Worm (Caenorhabditis elegans) whole organism, L2 larva: ENCODE data around the gene T12E12.6.

Source experiments
- C34F6.9 ChIP-seq: fragments of 150-350 bp; optimal IDR thresholded peaks from 2 replicates; lab custom pipeline; 2014; ENCODE audit warnings: missing biosample characterization, missing genetic modification characterization
- F13H6.1 ChIP-seq: sonication (generic microtip); optimal IDR thresholded peaks from 2 replicates; lab custom pipeline; 2016; ENCODE audit warnings: missing genetic modification characterization, missing compliant biosample characterization
- R02D3.7 ChIP-seq: fragments of 150-350 bp; optimal IDR thresholded peaks from 2 replicates; lab custom pipeline; 2014; ENCODE audit warnings: missing biosample characterization, missing genetic modification characterization
- Y55F3AM.14 ChIP-seq: fragments of 200-800 bp; sonication (Bioruptor generic); optimal IDR thresholded peaks from 2 replicates; lab custom pipeline; 2018; ENCODE audit warnings: mild to moderate bottlenecking, missing genetic modification characterization, missing compliant biosample characterization
- ZK546.5 ChIP-seq: sonication (generic microtip); optimal IDR thresholded peaks from 2 replicates; lab custom pipeline; 2017; ENCODE audit warnings: missing biosample characterization, missing genetic modification characterization
- alr-1 ChIP-seq: fragments of 150-350 bp; optimal IDR thresholded peaks from 2 replicates; lab custom pipeline; 2014; ENCODE audit warnings: missing biosample characterization, missing genetic modification characterization
- aly-2 ChIP-seq: fragments of 150-350 bp; optimal IDR thresholded peaks from 2 replicates; lab custom pipeline; 2014; ENCODE audit warnings: missing biosample characterization, missing genetic modification characterization
- ama-1 ChIP-seq: fragments of 150-350 bp; optimal IDR thresholded peaks from 2 replicates; lab custom pipeline; 2018; ENCODE audit warnings: inconsistent platforms
- blmp-1 ChIP-seq: sonication (generic microtip); optimal IDR thresholded peaks from 2 replicates; lab custom pipeline; 2017; ENCODE audit warnings: missing genetic modification characterization, mild to moderate bottlenecking, missing compliant biosample characterization, antibody characterized with exemption, moderate library complexity; ENCODE audit not compliant: insufficient read depth
- ceh-16 ChIP-seq: fragments of 150-350 bp; optimal IDR thresholded peaks from 2 replicates; lab custom pipeline; 2014; ENCODE audit warnings: missing biosample characterization, missing genetic modification characterization
- ceh-82 ChIP-seq: fragments of 150-350 bp; optimal IDR thresholded peaks from 2 replicates; lab custom pipeline; 2014; ENCODE audit warnings: missing biosample characterization, missing genetic modification characterization
- crh-2 ChIP-seq: sonication (generic microtip); optimal IDR thresholded peaks from 2 replicates; lab custom pipeline; 2017; ENCODE audit warnings: missing biosample characterization, missing genetic modification characterization
- egl-27 ChIP-seq: sonication (generic microtip); optimal IDR thresholded peaks from 3 replicates; lab custom pipeline; 2017; ENCODE audit warnings: missing biosample characterization, missing genetic modification reagents, missing genetic modification characterization
- elt-1 ChIP-seq: fragments of 150-350 bp; optimal IDR thresholded peaks from 2 replicates; lab custom pipeline; 2014; ENCODE audit warnings: missing biosample characterization, missing genetic modification characterization
- elt-3 ChIP-seq: sonication (generic microtip); optimal IDR thresholded peaks from 2 replicates; lab custom pipeline; 2017; ENCODE audit warnings: missing biosample characterization, missing genetic modification characterization
- gmeb-1 ChIP-seq: fragments of 150-350 bp; optimal IDR thresholded peaks from 2 replicates; lab custom pipeline; 2014; ENCODE audit warnings: missing biosample characterization, missing genetic modification characterization
- lin-13 ChIP-seq: fragments of 150-350 bp; optimal IDR thresholded peaks from 2 replicates; lab custom pipeline; 2014; ENCODE audit warnings: missing biosample characterization, missing genetic modification reagents, missing genetic modification characterization
- lsy-2 ChIP-seq, 2 experiments: fragments of 150-350 bp in 1 of 2; sonication (generic microtip) in 1 of 2; optimal IDR thresholded peaks; 2 replicates each; lab custom pipeline; 2014 to 2017; ENCODE audit warnings: missing biosample characterization in 2 of 2, missing genetic modification characterization in 2 of 2
- mbf-1 ChIP-seq: sonication (generic microtip); optimal IDR thresholded peaks from 2 replicates; lab custom pipeline; 2017; ENCODE audit warnings: missing biosample characterization, missing genetic modification characterization
- mdl-1 ChIP-seq, 2 experiments: fragments of 150-350 bp in 1 of 2; sonication (generic microtip) in 1 of 2; optimal IDR thresholded peaks; 2 replicates each; lab custom pipeline; 2017; ENCODE audit warnings: missing biosample characterization in 2 of 2, missing genetic modification characterization in 2 of 2
- nhr-12 ChIP-seq: fragments of 150-350 bp; optimal IDR thresholded peaks from 2 replicates; lab custom pipeline; 2014; ENCODE audit warnings: missing biosample characterization, missing genetic modification characterization
- nhr-129 ChIP-seq: fragments of 150-350 bp; optimal IDR thresholded peaks from 2 replicates; lab custom pipeline; 2014; ENCODE audit warnings: missing biosample characterization, missing genetic modification characterization
- nhr-21 ChIP-seq: fragments of 150-350 bp; optimal IDR thresholded peaks from 2 replicates; lab custom pipeline; 2014; ENCODE audit warnings: missing biosample characterization, missing genetic modification characterization
- nhr-23 ChIP-seq: fragments of 150-350 bp; optimal IDR thresholded peaks from 2 replicates; lab custom pipeline; 2014; ENCODE audit warnings: missing biosample characterization, missing genetic modification reagents, missing genetic modification characterization
- nhr-237 ChIP-seq: fragments of 150-350 bp; optimal IDR thresholded peaks from 2 replicates; lab custom pipeline; 2014; ENCODE audit warnings: missing biosample characterization, missing genetic modification characterization
- nhr-6 ChIP-seq: fragments of 150-350 bp; optimal IDR thresholded peaks from 2 replicates; lab custom pipeline; 2014; ENCODE audit warnings: missing biosample characterization, missing genetic modification characterization
- peb-1 ChIP-seq: fragments of 150-350 bp; optimal IDR thresholded peaks from 2 replicates; lab custom pipeline; 2014; ENCODE audit warnings: missing biosample characterization, missing genetic modification characterization
- sem-4 ChIP-seq: fragments of 150-350 bp; optimal IDR thresholded peaks from 2 replicates; lab custom pipeline; 2014; ENCODE audit warnings: missing biosample characterization, missing genetic modification reagents, missing genetic modification characterization
- sma-3 ChIP-seq: sonication (generic microtip); optimal IDR thresholded peaks from 2 replicates; lab custom pipeline; 2016; ENCODE audit warnings: missing genetic modification reagents, missing genetic modification characterization, missing compliant biosample characterization
- sma-9 ChIP-seq, 2 experiments: fragments of 150-350 bp in 1 of 2; sonication (generic microtip) in 1 of 2; optimal IDR thresholded peaks; 2 replicates each; lab custom pipeline; 2014 to 2016; ENCODE audit warnings: missing genetic modification characterization in 2 of 2, mild to moderate bottlenecking in 1 of 2, missing biosample characterization in 1 of 2, missing compliant biosample characterization in 1 of 2, missing genetic modification reagents in 1 of 2, moderate library complexity in 1 of 2
- snpc-4 ChIP-seq: fragments of 150-350 bp; optimal IDR thresholded peaks from 2 replicates; lab custom pipeline; 2014; ENCODE audit warnings: missing biosample characterization, missing genetic modification characterization
- zag-1 ChIP-seq: fragments of 150-350 bp; optimal IDR thresholded peaks from 2 replicates; lab custom pipeline; 2014; ENCODE audit warnings: missing biosample characterization, missing genetic modification characterization
- ztf-1 ChIP-seq: fragments of 200-800 bp; sonication (Bioruptor generic); conservative IDR thresholded peaks from 2 replicates; pipeline ENCODE4 v1.3.6; 2022; ENCODE audit warnings: missing genetic modification characterization, missing compliant biosample characterization
- ztf-4 ChIP-seq: fragments of 150-350 bp; optimal IDR thresholded peaks from 2 replicates; lab custom pipeline; 2014; ENCODE audit warnings: missing biosample characterization, missing genetic modification characterization

The T12E12.6 gene

DNA sequence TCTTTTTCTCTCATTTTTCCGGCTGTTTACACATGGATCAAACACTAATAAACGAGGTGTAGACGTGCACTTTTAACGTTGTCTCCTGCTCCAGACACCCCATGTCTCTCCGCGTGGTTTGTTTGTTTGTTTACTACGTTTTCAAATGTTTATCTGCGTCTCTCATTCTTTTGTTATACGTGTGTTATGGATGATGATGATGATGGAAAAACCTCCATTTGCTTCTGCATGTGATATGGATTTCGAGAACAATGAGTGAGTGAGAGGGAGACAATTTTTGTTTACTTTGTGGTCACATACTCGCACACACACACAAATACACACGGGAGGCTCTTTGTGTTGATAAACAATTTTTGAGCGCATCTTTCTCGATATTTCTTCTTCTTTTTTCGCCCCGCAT is 30.5 kb upstream of the T12E12.6 start (continued):
- peak; percentile 6 to 79 for TF ChIP-seq mdl-1 (tag; optimal IDR thresholded peaks at IDR 0.05; lab: Kevin White, UChicago)
- no peak for TF ChIP-seq mbf-1 (tag; lab: Kevin White, UChicago)
- TF ChIP-seq sem-4: peak; percentile 49

DNA sequence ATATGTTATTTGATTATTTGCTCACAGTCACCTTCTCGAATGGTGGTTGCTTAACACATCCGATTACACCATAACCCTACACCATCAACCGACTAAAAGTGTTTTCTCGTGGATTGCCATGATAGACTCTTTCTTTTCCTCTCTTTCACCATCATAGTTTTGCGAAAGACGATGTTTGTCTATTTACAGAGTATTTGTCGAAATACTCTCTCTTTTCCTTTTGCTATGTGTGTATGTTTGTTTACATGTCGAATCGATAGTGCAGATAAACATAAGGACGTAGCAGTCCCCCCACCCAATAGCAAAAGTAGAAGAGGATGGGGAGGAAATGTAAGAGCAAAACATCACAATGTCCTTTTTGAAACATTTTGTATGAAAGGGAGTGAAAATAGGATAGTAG is 29.4 kb upstream of the T12E12.6 start:
- TF ChIP-seq ama-1 (no peak), nhr-23 (tag; lab: Kevin White, UChicago) (no peak), F13H6.1 (tag; lab: Kevin White, UChicago) (peak; percentile 74), lsy-2 (tag; optimal IDR thresholded peaks at IDR 0.05; lab: Kevin White, UChicago) (peak in 1 of 2 experiments; percentile 4), nhr-237 (no peak), R02D3.7 (tag; lab: Kevin White, UChicago) (no peak), sma-9 (GFP tag; optimal IDR thresholded peaks at IDR 0.05; lab: Kevin White, UChicago) (peak; percentile 53), sma-9 (tag; optimal IDR thresholded peaks at IDR 0.05; lab: Kevin White, UChicago) (no peak), nhr-12 (no peak), nhr-129 (peak; percentile 75), ceh-82 (tag; lab: Kevin White, UChicago) (no peak), ztf-1 (no peak), egl-27 (no peak)

DNA sequence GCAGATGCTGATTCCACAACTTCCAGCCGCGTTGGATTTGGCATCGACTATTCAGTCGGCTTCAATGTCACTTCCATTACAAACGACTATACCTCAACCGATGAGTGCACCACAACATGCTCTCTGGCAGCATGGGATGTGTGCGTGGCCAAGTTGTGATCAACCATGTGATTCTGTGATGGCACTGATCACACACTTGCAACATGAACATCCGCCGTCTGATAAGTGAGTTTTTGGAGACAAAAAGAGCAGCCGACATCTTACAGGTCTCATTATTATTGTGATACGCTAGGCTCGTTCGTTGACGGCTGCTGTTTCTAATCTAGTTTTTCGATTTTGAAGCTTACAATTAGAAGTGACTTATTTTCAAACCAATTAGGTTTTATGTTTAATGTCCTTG is 28.5 kb upstream of the T12E12.6 start:
- peak; percentile 31 for TF ChIP-seq nhr-129
- no peak for TF ChIP-seq sma-3 (GFP tag; lab: Kevin White, UChicago)
- TF ChIP-seq lin-13 (GFP tag; lab: Kevin White, UChicago): no peak
- TF ChIP-seq ZK546.5 (tag; lab: Kevin White, UChicago): no peak
- TF ChIP-seq snpc-4: peak; percentile 48

DNA sequence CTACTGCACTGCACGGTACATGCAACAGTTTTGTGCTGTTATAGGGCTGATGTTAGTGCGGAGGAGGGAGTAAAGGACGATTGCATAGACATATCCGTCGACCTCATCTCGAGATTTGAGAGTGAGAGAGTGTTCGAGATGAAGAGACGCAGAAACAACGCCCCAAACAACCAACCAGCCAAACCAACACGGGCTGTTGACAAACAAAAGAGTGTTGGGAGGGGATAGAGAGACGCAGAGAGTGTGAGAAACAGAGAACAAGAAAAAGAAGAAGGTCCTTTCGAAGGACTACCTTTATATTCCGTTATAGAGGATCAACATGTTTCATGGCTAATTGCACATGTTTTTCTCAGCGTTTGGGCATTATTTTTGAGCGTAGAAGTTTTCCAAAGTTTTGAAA is 26.4 kb upstream of the T12E12.6 start:
- peak; percentile 43 for TF ChIP-seq crh-2
- TF ChIP-seq egl-27: peak; percentile 54
- peak; percentile 77 for TF ChIP-seq nhr-129
- peak; percentile 65 for TF ChIP-seq sma-9 (GFP tag; optimal IDR thresholded peaks at IDR 0.05; lab: Kevin White, UChicago)
- no peak for TF ChIP-seq sma-9 (tag; optimal IDR thresholded peaks at IDR 0.05; lab: Kevin White, UChicago)
- peak; percentile 75 for TF ChIP-seq F13H6.1 (tag; lab: Kevin White, UChicago)
- TF ChIP-seq lsy-2 (tag; optimal IDR thresholded peaks at IDR 0.05; lab: Kevin White, UChicago): peak in 1 of 2 experiments; percentile 62
- TF ChIP-seq aly-2 (tag; lab: Kevin White, UChicago): no peak
- TF ChIP-seq C34F6.9 (tag; lab: Kevin White, UChicago): peak; percentile 64
- no peak for TF ChIP-seq peb-1 (tag; lab: Kevin White, UChicago)
- TF ChIP-seq, all 48 proteins: peak for 7

DNA sequence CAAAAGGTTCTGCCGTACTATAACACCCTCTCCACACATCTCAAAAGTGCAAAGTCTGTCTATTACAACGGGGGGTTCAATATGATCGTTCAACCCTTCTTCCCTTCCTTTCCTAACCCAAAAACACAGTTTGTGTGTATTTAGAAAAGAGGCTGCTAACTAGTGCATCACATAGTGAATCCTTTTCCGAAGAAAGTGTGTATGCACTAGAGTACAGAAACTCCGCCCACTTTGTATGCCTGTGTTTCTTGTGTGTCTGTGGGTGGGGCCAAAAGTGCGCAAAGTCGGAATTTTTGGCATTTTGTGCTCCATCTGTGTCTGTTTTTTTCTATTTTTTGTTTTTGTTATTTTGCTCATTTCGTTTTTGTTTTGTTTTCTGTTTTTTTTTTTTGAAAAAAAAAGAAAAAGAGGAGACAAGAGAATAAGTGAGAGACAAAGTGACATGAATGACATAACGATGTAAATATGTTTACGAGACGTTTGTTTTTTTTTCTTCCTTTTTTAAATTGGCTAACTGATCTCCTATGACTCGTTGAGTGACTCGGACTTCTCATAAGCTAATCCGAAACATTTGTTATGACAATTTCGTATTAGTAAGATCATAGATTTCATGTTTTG is 24.7 kb upstream of the T12E12.6 start:
- no peak for TF ChIP-seq peb-1 (tag; lab: Kevin White, UChicago)
- no peak for TF ChIP-seq alr-1
- TF ChIP-seq F13H6.1 (tag; lab: Kevin White, UChicago): peak; percentile 9
- no peak for TF ChIP-seq elt-3 (tag; lab: Kevin White, UChicago)
- TF ChIP-seq nhr-23 (tag; lab: Kevin White, UChicago): no peak
- no peak for TF ChIP-seq blmp-1 (tag; lab: Kevin White, UChicago)
- TF ChIP-seq lin-13 (GFP tag; lab: Kevin White, UChicago): no peak
- TF ChIP-seq aly-2 (tag; lab: Kevin White, UChicago): no peak
- TF ChIP-seq ceh-82 (tag; lab: Kevin White, UChicago): no peak
- no peak for TF ChIP-seq ztf-1
- TF ChIP-seq gmeb-1 (tag; lab: Kevin White, UChicago): no peak
- peak; percentile 70 for TF ChIP-seq nhr-129
- no peak for TF ChIP-seq elt-1 (tag; lab: Kevin White, UChicago)
- TF ChIP-seq nhr-6 (tag; lab: Kevin White, UChicago): no peak
- no peak for TF ChIP-seq mbf-1 (tag; lab: Kevin White, UChicago)
- no peak for TF ChIP-seq ztf-4 (tag; lab: Kevin White, UChicago)
- no peak for TF ChIP-seq nhr-21 (tag; lab: Kevin White, UChicago)
- TF ChIP-seq ceh-16 (tag; lab: Kevin White, UChicago): no peak
- TF ChIP-seq C34F6.9 (tag; lab: Kevin White, UChicago): peak; percentile 41
- TF ChIP-seq ZK546.5 (tag; lab: Kevin White, UChicago): no peak
- TF ChIP-seq egl-27: peak; percentile 14
- TF ChIP-seq Y55F3AM.14 (GFP tag; lab: Kevin White, UChicago): no peak
- no peak for TF ChIP-seq crh-2
- no peak for TF ChIP-seq zag-1 (tag; lab: Kevin White, UChicago)
